Fruit fly (Drosophila melanogaster): Measurements from ENCODE around the gene CG43880.

- no peak for TF ChIP-seq psq (optimal IDR thresholded peaks at IDR 0.05)
- TF ChIP-seq pan (optimal IDR thresholded peaks at IDR 0.05), result no peak
- no peak for TF ChIP-seq usp (GFP tag; optimal IDR thresholded peaks at IDR 0.05)
- TF ChIP-seq Dll (optimal IDR thresholded peaks at IDR 0.05), result no peak
- TF ChIP-seq CG8478 (optimal IDR thresholded peaks at IDR 0.05), result no peak
- TF ChIP-seq EcR (GFP tag; optimal IDR thresholded peaks at IDR 0.05), result no peak
Measured at dm6 chr3L:7904560-7904959, 41.6 kb downstream of the CG43880 start.

Data from whole organism.